Fruit fly (Drosophila melanogaster): ENCODE data around the gene Irp-1A.

The Irp-1A gene

dm6 chr3R:22726031-22726770 is 1.8 kb upstream of the Irp-1A start, which contains the start of gene RNF220 (continued):
- no peak for TF ChIP-seq NK7.1 (GFP tag; optimal IDR thresholded peaks at IDR 0.05)
- no peak for TF ChIP-seq CG10979 (tag; optimal IDR thresholded peaks at IDR 0.05)
- TF ChIP-seq MESR4 (GFP tag; optimal IDR thresholded peaks at IDR 0.05), result peak; percentile 76
- TF ChIP-seq CG14050 (GFP tag; IDR thresholded peaks at IDR 0.05), result no peak
- TF ChIP-seq Bgb (GFP tag; IDR thresholded peaks at IDR 0.05; ENCODE audit: partially characterized antibody), result peak; percentile 75
- TF ChIP-seq CG2889 (GFP tag; IDR thresholded peaks at IDR 0.05), result no peak
- TF ChIP-seq bowl (GFP tag; IDR thresholded peaks at IDR 0.05), result no peak
- TF ChIP-seq sisA (GFP tag; IDR thresholded peaks at IDR 0.05), result no peak
- TF ChIP-seq H2.0 (GFP tag; IDR thresholded peaks at IDR 0.05), result no peak
- TF ChIP-seq sug (tag; optimal IDR thresholded peaks at IDR 0.05), result no peak
- TF ChIP-seq hbn (GFP tag; IDR thresholded peaks at IDR 0.05; ENCODE audit: partially characterized antibody), result peak; percentile 60
- peak; percentile 68 for TF ChIP-seq CG42726 (GFP tag; IDR thresholded peaks at IDR 0.05; ENCODE audit: partially characterized antibody)
- TF ChIP-seq CG2202 (tag; optimal IDR thresholded peaks at IDR 0.05), result no peak
- TF ChIP-seq Dref (GFP tag; IDR thresholded peaks at IDR 0.05), result peak; percentile 59
- TF ChIP-seq MBD-R2 (GFP tag; IDR thresholded peaks at IDR 0.05), result peak; percentile 45
- peak; percentile 13 for TF ChIP-seq dmrt99B (tag; optimal IDR thresholded peaks at IDR 0.05)
- peak; percentile 47 for TF ChIP-seq ato (GFP tag; IDR thresholded peaks at IDR 0.05; ENCODE audit: partially characterized antibody)
- peak; percentile 59 for TF ChIP-seq CG9797 (GFP tag; optimal IDR thresholded peaks at IDR 0.05)
- TF ChIP-seq h (optimal IDR thresholded peaks at IDR 0.05), result no peak
- TF ChIP-seq CG3847 (GFP tag; IDR thresholded peaks at IDR 0.05), result no peak
- TF ChIP-seq CG30431 (GFP tag; optimal IDR thresholded peaks at IDR 0.05), result no peak
- TF ChIP-seq CG3163 (GFP tag; optimal IDR thresholded peaks at IDR 0.05), result no peak
- no peak for TF ChIP-seq CG9609 (GFP tag; optimal IDR thresholded peaks at IDR 0.05)
- 0 out of 3 replicates have a peak, but pooled peaks have one; percentile 20 for TF ChIP-seq zfh1 (GFP tag; IDR thresholded peaks at IDR 0.05)
- no peak for TF ChIP-seq CG3281 (GFP tag; optimal IDR thresholded peaks at IDR 0.05)
- TF ChIP-seq CG18011 (GFP tag; optimal IDR thresholded peaks at IDR 0.05), result no peak
- TF ChIP-seq Xbp1 (GFP tag; optimal IDR thresholded peaks at IDR 0.05), result peak; percentile 30
- TF ChIP-seq CG17361 (GFP tag; IDR thresholded peaks at IDR 0.05), result peak; percentile 60
- peak; percentile 67 for TF ChIP-seq Ets65A (GFP tag)
- TF ChIP-seq gem (tag; optimal IDR thresholded peaks at IDR 0.05), result peak; percentile 49
- peak; percentile 51 for TF ChIP-seq pzg (GFP tag; optimal IDR thresholded peaks at IDR 0.05)
- no peak for TF ChIP-seq run (tag; optimal IDR thresholded peaks at IDR 0.05)
- TF ChIP-seq Dek (tag; optimal IDR thresholded peaks at IDR 0.05), result peak; percentile 40
- TF ChIP-seq CG3838 (GFP tag; optimal IDR thresholded peaks at IDR 0.05), result no peak
- TF ChIP-seq nmo (GFP tag; optimal IDR thresholded peaks at IDR 0.05), result peak; percentile 45
- TF ChIP-seq Myb (GFP tag; optimal IDR thresholded peaks at IDR 0.05), result peak; percentile 68
- TF ChIP-seq CG17385 (GFP tag; optimal IDR thresholded peaks at IDR 0.05), result peak; percentile 12
- TF ChIP-seq CG7963 (GFP tag; IDR thresholded peaks at IDR 0.05; ENCODE audit: partially characterized antibody), result peak; percentile 61; the same call in 2 of the 3 replicates
- no peak for TF ChIP-seq H15 (GFP tag; IDR thresholded peaks at IDR 0.05)
- TF ChIP-seq Pdp1 (GFP tag; optimal IDR thresholded peaks at IDR 0.05), result peak in 1 of 2 experiments; percentile 58
- no peak for TF ChIP-seq CG16779 (GFP tag; IDR thresholded peaks at IDR 0.05)
- no peak for TF ChIP-seq CG12391 (tag; optimal IDR thresholded peaks at IDR 0.05)
- no peak for TF ChIP-seq tx (GFP tag; optimal IDR thresholded peaks at IDR 0.05)
- TF ChIP-seq CG15011 (GFP tag; optimal IDR thresholded peaks at IDR 0.05), result no peak
- TF ChIP-seq nerfin-1 (tag; optimal IDR thresholded peaks at IDR 0.05), result no peak
- no peak for TF ChIP-seq luna (GFP tag; optimal IDR thresholded peaks at IDR 0.05)
- TF ChIP-seq CG11247 (GFP tag; IDR thresholded peaks at IDR 0.05), result no peak
- peak; percentile 30 for TF ChIP-seq CG18262 (tag; optimal IDR thresholded peaks at IDR 0.05)
- peak; percentile 32 for TF ChIP-seq CG13775 (GFP tag; optimal IDR thresholded peaks at IDR 0.05)
- TF ChIP-seq CG9932 (GFP tag; IDR thresholded peaks at IDR 0.05), result peak; percentile 47
